Fruit fly (Drosophila melanogaster): ENCODE measurements around the gene CG10681.

CG10681 gene

DNA sequence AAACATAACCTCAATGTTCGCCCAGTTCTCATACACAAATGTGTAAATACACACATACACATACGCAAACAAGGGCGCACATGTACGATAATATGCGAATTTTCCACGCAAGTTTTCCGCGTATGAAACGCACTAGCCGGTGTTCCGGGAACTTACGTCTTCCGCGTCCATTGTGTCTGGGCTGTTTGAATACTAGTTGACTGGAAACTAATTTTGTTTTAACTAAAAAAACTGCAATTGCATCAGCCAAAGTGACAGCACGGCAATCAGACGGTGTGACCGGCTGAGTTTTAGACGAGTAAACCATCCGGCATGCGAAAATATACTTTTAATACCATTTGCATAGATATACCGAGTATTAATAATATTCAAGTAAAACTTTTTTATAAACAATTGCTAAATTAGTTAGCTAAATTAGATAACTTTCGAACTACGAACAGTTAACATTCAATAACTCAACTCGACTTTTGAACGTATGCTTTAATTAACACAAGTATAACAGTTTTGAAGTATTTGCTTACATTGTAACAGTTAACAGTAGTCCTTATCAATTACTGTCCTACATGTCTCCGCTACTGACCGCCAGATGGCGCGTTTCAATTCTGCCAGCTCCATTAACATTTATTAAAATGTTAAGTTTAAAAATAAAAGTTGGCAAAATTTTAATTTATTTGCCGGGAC is 25.3 kb downstream of the CG10681 start, which contains the start of gene eIF2beta (continued):
- TF ChIP-seq dati (GFP tag; IDR thresholded peaks at IDR 0.05) (no peak), CG12659 (GFP tag; optimal IDR thresholded peaks at IDR 0.05) (peak; percentile 68), dan (GFP tag; IDR thresholded peaks at IDR 0.05) (no peak), CG1603 (tag; optimal IDR thresholded peaks at IDR 0.05) (peak; percentile 37), sc (optimal IDR thresholded peaks at IDR 0.05) (no peak), sc (GFP tag; optimal IDR thresholded peaks at IDR 0.05) (no peak), hth (optimal IDR thresholded peaks at IDR 0.05) (no peak), CG2116 (GFP tag; optimal IDR thresholded peaks at IDR 0.05) (peak; percentile 40), phol (tag; optimal IDR thresholded peaks at IDR 0.05) (peak; percentile 5), nerfin-2 (GFP tag; IDR thresholded peaks at IDR 0.05; ENCODE audit: partially characterized antibody) (no peak), CG10654 (GFP tag; optimal IDR thresholded peaks at IDR 0.05) (no peak), gfzf (GFP tag; optimal IDR thresholded peaks at IDR 0.05) (peak; percentile 78), sr (GFP tag; IDR thresholded peaks at IDR 0.05) (no peak), ewg (GFP tag; optimal IDR thresholded peaks at IDR 0.05) (no peak), CG2202 (tag; optimal IDR thresholded peaks at IDR 0.05) (peak; percentile 20), CG34224 (GFP tag; IDR thresholded peaks at IDR 0.05; ENCODE audit: partially characterized antibody) (no peak), CG13424 (tag; optimal IDR thresholded peaks at IDR 0.05) (peak; percentile 37), Side (GFP tag; optimal IDR thresholded peaks at IDR 0.05) (peak; percentile 10), tin (GFP tag; optimal IDR thresholded peaks at IDR 0.05) (peak; percentile 31), CG12104 (GFP tag; optimal IDR thresholded peaks at IDR 0.05) (no peak), shn (GFP tag; optimal IDR thresholded peaks at IDR 0.05) (no peak), CG4820 (GFP tag; optimal IDR thresholded peaks at IDR 0.05) (peak; percentile 19), Opbp (GFP tag; IDR thresholded peaks at IDR 0.05; ENCODE audit: partially characterized antibody) (no peak), ERR (GFP tag; optimal IDR thresholded peaks at IDR 0.05) (no peak), CG6654 (GFP tag; optimal IDR thresholded peaks at IDR 0.05) (peak; percentile 30), CG15011 (GFP tag; optimal IDR thresholded peaks at IDR 0.05) (no peak), onecut (GFP tag; IDR thresholded peaks at IDR 0.05) (peak; percentile 53), CG17385 (GFP tag; optimal IDR thresholded peaks at IDR 0.05) (peak; percentile 52), CG15514 (GFP tag; optimal IDR thresholded peaks at IDR 0.05) (peak; percentile 55), CG17612 (GFP tag; IDR thresholded peaks at IDR 0.05) (no peak), CG11247 (GFP tag; IDR thresholded peaks at IDR 0.05) (no peak), Lpt (GFP tag; optimal IDR thresholded peaks at IDR 0.05) (no peak), p53 (GFP tag; optimal IDR thresholded peaks at IDR 0.05) (no peak), CG18262 (tag; optimal IDR thresholded peaks at IDR 0.05) (peak; percentile 53), fd3F (GFP tag; optimal IDR thresholded peaks at IDR 0.05) (no peak), E2f1 (GFP tag; IDR thresholded peaks at IDR 0.05) (no peak), Dll (GFP tag; IDR thresholded peaks at IDR 0.05; ENCODE audit: partially characterized antibody) (no peak), CG13123 (GFP tag; optimal IDR thresholded peaks at IDR 0.05) (no peak), ssp (GFP tag; IDR thresholded peaks at IDR 0.05) (no peak), CG2120 (GFP tag; optimal IDR thresholded peaks at IDR 0.05) (peak; percentile 3), B-H2 (GFP tag; optimal IDR thresholded peaks at IDR 0.05) (no peak), Ada2b (GFP tag; IDR thresholded peaks at IDR 0.05) (no peak), CG33213 (GFP tag; optimal IDR thresholded peaks at IDR 0.05) (no peak), sens (GFP tag) (peak; percentile 92), Hey (tag; optimal IDR thresholded peaks at IDR 0.05) (no peak), fd64A (GFP tag; optimal IDR thresholded peaks at IDR 0.05) (no peak), D19B (GFP tag; optimal IDR thresholded peaks at IDR 0.05) (no peak), mam (GFP tag; optimal IDR thresholded peaks at IDR 0.05) (no peak), CG8359 (GFP tag; optimal IDR thresholded peaks at IDR 0.05; ENCODE audit: borderline replicate concordance) (no peak), CG30020 (tag; optimal IDR thresholded peaks at IDR 0.05) (peak; percentile 35), Awh (GFP tag; IDR thresholded peaks at IDR 0.05) (no peak)
